Worm (Caenorhabditis elegans) whole organism, young adult: Measurements from ENCODE around the gene col-85.
A peak's percentile ranks its signal among the peaks of the same experiment; 100 is the strongest.

Experiments used
- B0019.2 ChIP-seq: fragments of 200-800 bp; sonication (Bioruptor generic); conservative IDR thresholded peaks from 2 replicates; pipeline ENCODE4 v1.3.6; 2022; ENCODE audit warnings: missing genetic modification reagents, missing genetic modification characterization, missing compliant biosample characterization
- C17E4.6 ChIP-seq: fragments of 200-800 bp; sonication (Bioruptor generic); IDR thresholded peaks from 2 replicates; pipeline ENCODE4 v1.3.6; 2022; ENCODE audit warnings: missing genetic modification reagents, missing genetic modification characterization, missing compliant biosample characterization
- F33H1.4 ChIP-seq: fragments of 200-800 bp; sonication (Bioruptor generic); IDR thresholded peaks from 2 replicates; pipeline ENCODE4 v1.3.6; 2022; ENCODE audit warnings: missing genetic modification reagents, missing genetic modification characterization, missing compliant biosample characterization
- F37B4.10 ChIP-seq: fragments of 200-800 bp; sonication (Bioruptor generic); IDR thresholded peaks from 2 replicates; pipeline ENCODE4 v1.3.6; 2022; ENCODE audit warnings: missing genetic modification characterization, missing compliant biosample characterization
- F39B2.1 ChIP-seq: fragments of 200-800 bp; sonication (Bioruptor generic); IDR thresholded peaks from 2 replicates; pipeline ENCODE4 v1.3.6; 2022; ENCODE audit warnings: missing genetic modification reagents, missing genetic modification characterization, missing compliant biosample characterization
- F52B5.7 ChIP-seq: sonication (generic microtip); optimal IDR thresholded peaks from 2 replicates; lab custom pipeline; 2016; ENCODE audit warnings: mild to moderate bottlenecking, missing genetic modification characterization, missing compliant biosample characterization
- F55B11.4 ChIP-seq: sonication (generic microtip); optimal IDR thresholded peaks from 2 replicates; lab custom pipeline; 2016; ENCODE audit warnings: missing compliant biosample characterization, missing genetic modification characterization, borderline replicate concordance; ENCODE audit not compliant: insufficient read depth
- F57C9.4 ChIP-seq: sonication (generic microtip); optimal IDR thresholded peaks from 2 replicates; lab custom pipeline; 2017; ENCODE audit warnings: mild to moderate bottlenecking, missing genetic modification characterization, missing compliant biosample characterization
- Y56A3A.18 ChIP-seq: fragments of 200-800 bp; sonication (Bioruptor generic); IDR thresholded peaks from 2 replicates; pipeline ENCODE4 v1.3.6; 2022; ENCODE audit warnings: missing genetic modification reagents, missing genetic modification characterization, missing compliant biosample characterization
- Y67H2A.10 ChIP-seq: fragments of 200-800 bp; sonication (Bioruptor generic); conservative IDR thresholded peaks from 2 replicates; pipeline ENCODE4 v1.3.6; 2022; ENCODE audit warnings: missing genetic modification reagents, missing genetic modification characterization, missing compliant biosample characterization
- Y95B8A.8 ChIP-seq: fragments of 200-800 bp; sonication (Bioruptor generic); IDR thresholded peaks from 2 replicates; pipeline ENCODE4 v1.3.6; 2022; ENCODE audit warnings: missing genetic modification reagents, missing genetic modification characterization, missing compliant biosample characterization
- akir-1 ChIP-seq: fragments of 200-800 bp; sonication (Bioruptor generic); optimal IDR thresholded peaks from 2 replicates; lab custom pipeline; 2018; ENCODE audit warnings: mild to moderate bottlenecking, missing genetic modification characterization, moderate library complexity, missing compliant biosample characterization
- atf-7 ChIP-seq: sonication (generic microtip); optimal IDR thresholded peaks from 2 replicates; lab custom pipeline; 2017; ENCODE audit warnings: mild to moderate bottlenecking, missing genetic modification characterization, missing compliant biosample characterization
- attf-3 ChIP-seq: fragments of 200-800 bp; sonication (Bioruptor generic); conservative IDR thresholded peaks from 2 replicates; pipeline ENCODE4 v1.3.6; 2022; ENCODE audit warnings: missing genetic modification reagents, missing genetic modification characterization, missing compliant biosample characterization
- attf-5 ChIP-seq: fragments of 200-800 bp; sonication (Bioruptor generic); optimal IDR thresholded peaks from 2 replicates; lab custom pipeline; 2018; ENCODE audit warnings: mild to moderate bottlenecking, missing genetic modification characterization, missing compliant biosample characterization
- bed-2 ChIP-seq: fragments of 200-800 bp; sonication (Bioruptor generic); IDR thresholded peaks from 2 replicates; pipeline ENCODE4 v1.3.6; 2022; ENCODE audit warnings: missing genetic modification reagents, missing genetic modification characterization, missing compliant biosample characterization
- ceh-100 ChIP-seq: fragments of 200-800 bp; sonication (Bioruptor generic); IDR thresholded peaks from 2 replicates; pipeline ENCODE4 v1.3.6; 2022; ENCODE audit warnings: missing genetic modification reagents, missing genetic modification characterization, missing compliant biosample characterization
- ceh-27 ChIP-seq: fragments of 200-800 bp; sonication (Bioruptor generic); optimal IDR thresholded peaks from 2 replicates; lab custom pipeline; 2018; ENCODE audit warnings: mild to moderate bottlenecking, missing genetic modification characterization, moderate library complexity, missing compliant biosample characterization
- ceh-40 ChIP-seq: fragments of 200-800 bp; sonication (Bioruptor generic); IDR thresholded peaks from 2 replicates; pipeline ENCODE4 v1.3.6; 2022; ENCODE audit warnings: missing genetic modification characterization, missing compliant biosample characterization
- ceh-91 ChIP-seq: fragments of 200-800 bp; sonication (Bioruptor generic); IDR thresholded peaks from 2 replicates; pipeline ENCODE4 v1.3.6; 2022; ENCODE audit warnings: missing genetic modification reagents, missing genetic modification characterization, missing compliant biosample characterization
- die-1 ChIP-seq: sonication (generic microtip); optimal IDR thresholded peaks from 2 replicates; lab custom pipeline; 2016; ENCODE audit warnings: missing genotype, mild to moderate bottlenecking, missing genetic modification characterization, missing compliant biosample characterization
- dox-1 ChIP-seq: fragments of 200-800 bp; sonication (Bioruptor generic); IDR thresholded peaks from 2 replicates; pipeline ENCODE4 v1.3.6; 2022; ENCODE audit warnings: missing genetic modification reagents, missing genetic modification characterization, missing compliant biosample characterization
- egl-18 ChIP-seq: fragments of 200-800 bp; sonication (Bioruptor generic); IDR thresholded peaks from 2 replicates; pipeline ENCODE4 v1.3.6; 2022; ENCODE audit warnings: missing genetic modification reagents, missing genetic modification characterization, missing compliant biosample characterization
- egl-44 ChIP-seq: fragments of 200-800 bp; sonication (Bioruptor generic); IDR thresholded peaks from 2 replicates; pipeline ENCODE4 v1.3.6; 2022; ENCODE audit warnings: missing genetic modification reagents, missing genetic modification characterization, missing compliant biosample characterization
- ekl-4 ChIP-seq: fragments of 200-800 bp; sonication (Bioruptor generic); IDR thresholded peaks from 2 replicates; pipeline ENCODE4 v1.3.6; 2022; ENCODE audit warnings: missing genetic modification reagents, missing genetic modification characterization, missing compliant biosample characterization
- lag-1 ChIP-seq: fragments of 200-800 bp; sonication (Bioruptor generic); IDR thresholded peaks from 2 replicates; pipeline ENCODE4 v1.3.6; 2022; ENCODE audit warnings: missing genetic modification reagents, missing genetic modification characterization, missing compliant biosample characterization
- let-607 ChIP-seq, 2 experiments: fragments of 200-800 bp in 1 of 2; sonication (Bioruptor generic) in 1 of 2; sonication (generic microtip) in 1 of 2; optimal IDR thresholded peaks; 2 replicates each; lab custom pipeline; 2016 to 2018; ENCODE audit warnings: mild to moderate bottlenecking in 2 of 2, missing compliant biosample characterization in 2 of 2, missing genetic modification characterization in 2 of 2, moderate library complexity in 2 of 2, missing genotype in 1 of 2
- lin-40 ChIP-seq: sonication (generic microtip); optimal IDR thresholded peaks from 2 replicates; lab custom pipeline; 2016; ENCODE audit warnings: missing genetic modification characterization, mild to moderate bottlenecking, missing compliant biosample characterization, missing genotype, missing genetic modification reagents
- lin-54 ChIP-seq: fragments of 200-800 bp; sonication (Bioruptor generic); optimal IDR thresholded peaks from 2 replicates; lab custom pipeline; 2018; ENCODE audit warnings: mild to moderate bottlenecking, missing genetic modification characterization, missing compliant biosample characterization
- madf-6 ChIP-seq: fragments of 200-800 bp; sonication (Bioruptor generic); IDR thresholded peaks from 2 replicates; pipeline ENCODE4 v1.3.6; 2022; ENCODE audit warnings: missing genetic modification reagents, missing genetic modification characterization, missing compliant biosample characterization
- madf-8 ChIP-seq: fragments of 200-800 bp; sonication (Bioruptor generic); conservative IDR thresholded peaks from 2 replicates; pipeline ENCODE4 v1.3.6; 2022; ENCODE audit warnings: missing genetic modification reagents, missing genetic modification characterization, missing compliant biosample characterization
- mcd-1 ChIP-seq: fragments of 200-800 bp; sonication (Bioruptor generic); IDR thresholded peaks from 2 replicates; pipeline ENCODE4 v1.3.6; 2022; ENCODE audit warnings: missing genetic modification reagents, missing genetic modification characterization, missing compliant biosample characterization
- nfyb-1 ChIP-seq: fragments of 200-800 bp; sonication (Bioruptor generic); IDR thresholded peaks from 2 replicates; pipeline ENCODE4 v1.3.6; 2022; ENCODE audit warnings: missing genetic modification reagents, missing genetic modification characterization, missing compliant biosample characterization
- nhr-120 ChIP-seq: fragments of 200-800 bp; sonication (Bioruptor generic); IDR thresholded peaks from 2 replicates; pipeline ENCODE4 v1.3.6; 2022; ENCODE audit warnings: missing genetic modification characterization, missing compliant biosample characterization
- nhr-90 ChIP-seq: sonication (generic microtip); optimal IDR thresholded peaks from 2 replicates; lab custom pipeline; 2016; ENCODE audit warnings: missing genotype, mild to moderate bottlenecking, missing genetic modification characterization, missing compliant biosample characterization
- pha-4 ChIP-seq: fragments of 150-350 bp; sonication (generic microtip); optimal IDR thresholded peaks from 2 replicates; lab custom pipeline; 2014; ENCODE audit warnings: missing biosample characterization, missing genetic modification reagents, missing genetic modification characterization
- rcor-1 ChIP-seq: fragments of 200-800 bp; sonication (Bioruptor generic); IDR thresholded peaks from 2 replicates; pipeline ENCODE4 v1.3.6; 2022; ENCODE audit warnings: missing genetic modification reagents, missing genetic modification characterization, missing compliant biosample characterization
- sdz-38 ChIP-seq: sonication (generic microtip); optimal IDR thresholded peaks from 2 replicates; lab custom pipeline; 2016; ENCODE audit warnings: missing genotype, missing genetic modification characterization, missing compliant biosample characterization
- snpc-1.1 ChIP-seq: sonication (generic microtip); optimal IDR thresholded peaks from 2 replicates; lab custom pipeline; 2017; ENCODE audit warnings: missing genetic modification characterization, mild to moderate bottlenecking, missing compliant biosample characterization, antibody characterized with exemption, moderate library complexity, missing genotype, missing genetic modification reagents; ENCODE audit not compliant: insufficient read depth
- snpc-1.3 ChIP-seq: sonication (generic microtip); optimal IDR thresholded peaks from 2 replicates; lab custom pipeline; 2017; ENCODE audit warnings: missing genetic modification characterization, mild to moderate bottlenecking, missing compliant biosample characterization, antibody characterized with exemption, moderate library complexity, missing genotype, missing genetic modification reagents; ENCODE audit not compliant: insufficient read depth
- somi-1 ChIP-seq: fragments of 200-800 bp; sonication (Bioruptor generic); optimal IDR thresholded peaks from 2 replicates; lab custom pipeline; 2018; ENCODE audit warnings: mild to moderate bottlenecking, missing genetic modification characterization, missing compliant biosample characterization
- sptf-2 ChIP-seq: fragments of 200-800 bp; sonication (Bioruptor generic); optimal IDR thresholded peaks from 2 replicates; lab custom pipeline; 2018; ENCODE audit warnings: mild to moderate bottlenecking, missing genetic modification characterization, missing compliant biosample characterization
- tlf-1 ChIP-seq: fragments of 200-800 bp; sonication (Bioruptor generic); optimal IDR thresholded peaks from 2 replicates; lab custom pipeline; 2018; ENCODE audit warnings: mild to moderate bottlenecking, missing genetic modification characterization, missing compliant biosample characterization
- unc-130 ChIP-seq: sonication (generic microtip); optimal IDR thresholded peaks from 2 replicates; lab custom pipeline; 2016; ENCODE audit warnings: missing genetic modification reagents, missing genetic modification characterization, missing compliant biosample characterization
- ztf-22 ChIP-seq: fragments of 200-800 bp; sonication (Bioruptor generic); optimal IDR thresholded peaks from 2 replicates; lab custom pipeline; 2018; ENCODE audit warnings: mild to moderate bottlenecking, missing genetic modification characterization, moderate library complexity, missing compliant biosample characterization
- ztf-25 ChIP-seq: fragments of 200-800 bp; sonication (Bioruptor generic); IDR thresholded peaks from 2 replicates; pipeline ENCODE4 v1.3.6; 2022; ENCODE audit warnings: missing genetic modification reagents, missing genetic modification characterization, missing compliant biosample characterization
- ztf-3 ChIP-seq: fragments of 200-800 bp; sonication (Bioruptor generic); optimal IDR thresholded peaks from 2 replicates; lab custom pipeline; 2018; ENCODE audit warnings: mild to moderate bottlenecking, missing genetic modification characterization, missing compliant biosample characterization

The col-85 gene

DNA sequence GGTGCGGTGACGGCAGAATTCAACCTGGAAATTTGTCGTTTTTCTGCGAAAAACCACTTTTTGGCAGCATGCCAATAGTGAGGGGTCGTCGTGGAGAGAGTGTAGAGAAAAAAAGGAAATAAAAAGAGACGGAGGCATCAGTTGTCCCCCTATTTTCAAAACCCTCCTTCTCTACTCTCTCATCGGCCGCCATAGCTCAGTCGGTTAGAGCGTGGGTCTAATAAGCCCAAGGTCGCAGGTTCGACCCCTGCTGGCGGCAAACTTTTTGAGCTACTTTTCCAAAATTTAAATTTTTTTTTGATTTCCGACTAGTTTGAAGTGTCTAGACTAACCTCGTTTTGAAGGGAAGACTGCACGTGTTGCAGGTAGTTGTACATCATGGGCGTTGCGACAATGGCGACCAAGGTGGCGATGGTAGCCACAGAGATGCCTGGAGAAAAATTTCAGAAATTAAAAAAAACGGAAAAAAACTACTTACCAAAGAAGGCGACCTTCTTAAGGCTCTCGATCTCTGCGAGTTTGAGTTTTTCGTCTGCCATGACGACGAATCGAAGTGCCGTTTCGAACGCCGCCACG, at the start of gene col-85:
col-85 (minus strand) TSS at position 540 of the 576 bp plus-strand sequence.
- no peak for TF ChIP-seq Y67H2A.10 (GFP tag; lab: Robert Waterston, UW)
- peak; percentile 63 for TF ChIP-seq F52B5.7 (tag; lab: Kevin White, UChicago)
- peak; percentile 78 for TF ChIP-seq ceh-100 (GFP tag; lab: Robert Waterston, UW)
- TF ChIP-seq dox-1 (GFP tag; lab: Robert Waterston, UW) = peak; percentile 95
- TF ChIP-seq sptf-2 = peak; percentile 42
- peak; percentile 93 for TF ChIP-seq ztf-25
- peak; percentile 72 for TF ChIP-seq ekl-4 (GFP tag; lab: Robert Waterston, UW)
- no peak for TF ChIP-seq ztf-22 (GFP tag; lab: Kevin White, UChicago)
- TF ChIP-seq nhr-120 = 0 out of 2 replicates have a peak, but pooled peaks have one; percentile 28
- no peak for TF ChIP-seq pha-4 (tag; lab: Kevin White, UChicago)
- TF ChIP-seq F37B4.10 (GFP tag; lab: Robert Waterston, UW) = 0 out of 2 replicates have a peak, but pooled peaks have one; percentile 86
- TF ChIP-seq madf-8 (GFP tag; lab: Robert Waterston, UW) = no peak; the same call in 1 of the 2 replicates
- peak; percentile 90 for TF ChIP-seq snpc-1.1 (tag; lab: Kevin White, UChicago)
- TF ChIP-seq die-1 (tag; lab: Kevin White, UChicago) = peak; percentile 87
- peak; percentile 85 for TF ChIP-seq rcor-1
- TF ChIP-seq snpc-1.3 (tag; lab: Kevin White, UChicago) = peak; percentile 87
- TF ChIP-seq lin-40 (tag; lab: Kevin White, UChicago) = no peak
- TF ChIP-seq Y56A3A.18 = peak; percentile 56; the same call in 1 of the 2 replicates
- TF ChIP-seq egl-18 = 0 out of 2 replicates have a peak, but pooled peaks have one; percentile 50
- TF ChIP-seq unc-130 (GFP tag; lab: Kevin White, UChicago) = peak; percentile 62
- peak; percentile 72 for TF ChIP-seq madf-6
- no peak for TF ChIP-seq F39B2.1 (GFP tag; lab: Robert Waterston, UW)
- peak; percentile 36 for TF ChIP-seq ceh-27
- peak; percentile 77 for TF ChIP-seq attf-3 (GFP tag; lab: Robert Waterston, UW)
- peak; percentile 82 for TF ChIP-seq ceh-40 (GFP tag; lab: Robert Waterston, UW)
- TF ChIP-seq let-607 (tag; optimal IDR thresholded peaks at IDR 0.05; lab: Kevin White, UChicago) = peak; percentile 3 to 56
- TF ChIP-seq F57C9.4 = no peak
- peak; percentile 89 for TF ChIP-seq egl-44 (GFP tag; lab: Robert Waterston, UW)
- no peak for TF ChIP-seq C17E4.6 (GFP tag; lab: Robert Waterston, UW)
- 0 out of 2 replicates have a peak, but pooled peaks have one; percentile 65 for TF ChIP-seq Y95B8A.8 (GFP tag; lab: Robert Waterston, UW)
- peak; percentile 55 for TF ChIP-seq ztf-3 (GFP tag; lab: Kevin White, UChicago)
- TF ChIP-seq lin-54 (GFP tag; lab: Kevin White, UChicago) = peak; percentile 78
- peak; percentile 94 for TF ChIP-seq nhr-90 (tag; lab: Kevin White, UChicago)
- TF ChIP-seq B0019.2 (GFP tag; lab: Robert Waterston, UW) = peak; percentile 75
- TF ChIP-seq akir-1 (GFP tag; lab: Kevin White, UChicago) = no peak
- peak; percentile 84 for TF ChIP-seq attf-5 (GFP tag; lab: Kevin White, UChicago)
- TF ChIP-seq nfyb-1 = peak; percentile 93
- TF ChIP-seq F55B11.4 (tag; lab: Kevin White, UChicago) = no peak
- no peak for TF ChIP-seq lag-1 (GFP tag; lab: Robert Waterston, UW)
- TF ChIP-seq somi-1 (GFP tag; lab: Kevin White, UChicago) = peak; percentile 79
- TF ChIP-seq sdz-38 (tag; lab: Kevin White, UChicago) = no peak
- TF ChIP-seq atf-7 (tag; lab: Kevin White, UChicago) = peak; percentile 67
- TF ChIP-seq bed-2 = no peak
- TF ChIP-seq F33H1.4 (GFP tag; lab: Robert Waterston, UW) = peak; percentile 53
- peak; percentile 86 for TF ChIP-seq mcd-1 (GFP tag; lab: Robert Waterston, UW)
- TF ChIP-seq tlf-1 (GFP tag; lab: Kevin White, UChicago) = peak; percentile 57
- peak; percentile 43 for TF ChIP-seq ceh-91 (GFP tag; lab: Robert Waterston, UW)
